Worm (Caenorhabditis elegans): ENCODE results near the gene Y54G2A.52.
A peak's percentile ranks its signal among the peaks of the same experiment; 100 is the strongest.
"Not testable (repeated sequence)": the region's sequence is repeated elsewhere in the genome, so short reads cannot be mapped to it uniquely, and the experiment has no call there.

Gene Y54G2A.52

ce11 chrIV:2801004-2801403 lies 2.5 kb upstream of the Y54G2A.52 start (continued):
- TF ChIP-seq nhr-80 (tag; optimal IDR thresholded peaks at IDR 0.05) = peak; percentile 23
- TF ChIP-seq F57C9.4 (tag; optimal IDR thresholded peaks at IDR 0.05) = no peak
- TF ChIP-seq lin-40 (tag; optimal IDR thresholded peaks at IDR 0.05) = no peak
- no peak for TF ChIP-seq nhr-120 (GFP tag; IDR thresholded peaks at IDR 0.05)
- TF ChIP-seq F37B4.10 (GFP tag; IDR thresholded peaks at IDR 0.05) = no peak
- peak; percentile 27 for TF ChIP-seq hrde-1 (tag; optimal IDR thresholded peaks at IDR 0.05; ENCODE audit: borderline replicate concordance)
- no peak for TF ChIP-seq let-526 (GFP tag; IDR thresholded peaks at IDR 0.05)
- peak; percentile 35 for TF ChIP-seq chd-7 (tag; optimal IDR thresholded peaks at IDR 0.05)
- TF ChIP-seq unc-62 (GFP tag; optimal IDR thresholded peaks at IDR 0.05) = no peak

ce11 chrIV:2799890-2800289 lies 1.4 kb upstream of the Y54G2A.52 start:
- TF ChIP-seq ztf-25 (GFP tag; IDR thresholded peaks at IDR 0.05) (0 out of 2 replicates have a peak, but pooled peaks have one; percentile 19), rpc-1 (optimal IDR thresholded peaks at IDR 0.05) (peak; percentile 22), rpc-1 (tag; optimal IDR thresholded peaks at IDR 0.05) (peak; percentile 60), tbp1 (GFP tag; optimal IDR thresholded peaks at IDR 0.05) (peak; percentile 79), zim-3 (tag; optimal IDR thresholded peaks at IDR 0.05) (no peak), lag-1 (GFP tag; IDR thresholded peaks at IDR 0.05) (no peak)

- TF ChIP-seq athp-1 (tag; optimal IDR thresholded peaks at IDR 0.05) (no peak), chd-7 (tag; optimal IDR thresholded peaks at IDR 0.05) (no peak), cebp-2 (GFP tag; IDR thresholded peaks at IDR 0.05) (no peak), somi-1 (GFP tag; optimal IDR thresholded peaks at IDR 0.05) (no peak), snpc-3.4 (tag; optimal IDR thresholded peaks at IDR 0.05) (no peak), ceh-79 (tag; optimal IDR thresholded peaks at IDR 0.05) (no peak), dox-1 (GFP tag; IDR thresholded peaks at IDR 0.05) (no peak), F37B4.10 (GFP tag; IDR thresholded peaks at IDR 0.05) (no peak)
Observed at ce11 chrIV:2799389-2799788, 903 bp upstream of the Y54G2A.52 start, which contains the start of gene Y54G2A.10. Y54G2A.10 (plus strand) TSS chrIV:2799689.

ce11 chrIV:2793956-2794355 lies 4.5 kb downstream of the Y54G2A.52 start:
- TF ChIP-seq C17E4.6 (GFP tag; IDR thresholded peaks at IDR 0.05) (no peak), D2030.7 (GFP tag; IDR thresholded peaks at IDR 0.05) (no peak)

- TF ChIP-seq fkh-3 (tag; optimal IDR thresholded peaks at IDR 0.05); ztf-26 (tag; optimal IDR thresholded peaks at IDR 0.05); unc-62 (GFP tag; optimal IDR thresholded peaks at IDR 0.05): not testable (repeated sequence)
Observed at ce11 chrIV:2788389-2788788, 10.1 kb downstream of the Y54G2A.52 start, which contains the start of gene atln-1. atln-1 (plus strand) TSS chrIV:2788689.

- no peak for TF ChIP-seq gei-17 (GFP tag; optimal IDR thresholded peaks at IDR 0.05)
- no peak for TF ChIP-seq ceh-79 (tag; optimal IDR thresholded peaks at IDR 0.05)
- peak; percentile 12 for TF ChIP-seq nhr-80 (tag; optimal IDR thresholded peaks at IDR 0.05)
- peak; percentile 10 for TF ChIP-seq lin-40 (tag; optimal IDR thresholded peaks at IDR 0.05)
- TF ChIP-seq ztf-28 (GFP tag; IDR thresholded peaks at IDR 0.05) = no peak
- no peak for TF ChIP-seq cebp-1 (GFP tag; IDR thresholded peaks at IDR 0.05)
- peak; percentile 18 for TF ChIP-seq cebp-1 (tag; optimal IDR thresholded peaks at IDR 0.05)
- TF ChIP-seq hlh-12 (tag; optimal IDR thresholded peaks at IDR 0.05) = no peak
- TF ChIP-seq pbrm-1 (GFP tag; IDR thresholded peaks at IDR 0.05) = no peak
- no peak for TF ChIP-seq F33H1.4 (GFP tag; IDR thresholded peaks at IDR 0.05)
- TF ChIP-seq hmg-1.2 (GFP tag; IDR thresholded peaks at IDR 0.05) = peak; percentile 88
- TF ChIP-seq hsf-1 (GFP tag; IDR thresholded peaks at IDR 0.05) = no peak
- no peak for TF ChIP-seq nhr-120 (GFP tag; IDR thresholded peaks at IDR 0.05)
- TF ChIP-seq tbx-9 (tag; optimal IDR thresholded peaks at IDR 0.05; ENCODE audit: borderline replicate concordance) = no peak
- TF ChIP-seq mes-4 (tag; optimal IDR thresholded peaks at IDR 0.05) = no peak
- TF ChIP-seq aptf-3 (GFP tag; IDR thresholded peaks at IDR 0.05) = no peak
- no peak for TF ChIP-seq nfya-2 (GFP tag; IDR thresholded peaks at IDR 0.05)
- TF ChIP-seq T26A5.8 (tag; optimal IDR thresholded peaks at IDR 0.05) = no peak
- TF ChIP-seq ceh-58 (GFP tag; IDR thresholded peaks at IDR 0.05) = no peak
- no peak for TF ChIP-seq D2030.7 (GFP tag; IDR thresholded peaks at IDR 0.05)
- no peak for TF ChIP-seq lir-1 (GFP tag; conservative IDR thresholded peaks at IDR 0.05)
- no peak for TF ChIP-seq snpc-1.3 (tag; optimal IDR thresholded peaks at IDR 0.05; ENCODE audit: insufficient read depth)
Observed at ce11 chrIV:2785057-2785456, 13.4 kb downstream of the Y54G2A.52 start.

Measured in whole organism, young adult.